Fruit fly (Drosophila melanogaster): Measurements from ENCODE around the gene Nepl8.

DNA sequence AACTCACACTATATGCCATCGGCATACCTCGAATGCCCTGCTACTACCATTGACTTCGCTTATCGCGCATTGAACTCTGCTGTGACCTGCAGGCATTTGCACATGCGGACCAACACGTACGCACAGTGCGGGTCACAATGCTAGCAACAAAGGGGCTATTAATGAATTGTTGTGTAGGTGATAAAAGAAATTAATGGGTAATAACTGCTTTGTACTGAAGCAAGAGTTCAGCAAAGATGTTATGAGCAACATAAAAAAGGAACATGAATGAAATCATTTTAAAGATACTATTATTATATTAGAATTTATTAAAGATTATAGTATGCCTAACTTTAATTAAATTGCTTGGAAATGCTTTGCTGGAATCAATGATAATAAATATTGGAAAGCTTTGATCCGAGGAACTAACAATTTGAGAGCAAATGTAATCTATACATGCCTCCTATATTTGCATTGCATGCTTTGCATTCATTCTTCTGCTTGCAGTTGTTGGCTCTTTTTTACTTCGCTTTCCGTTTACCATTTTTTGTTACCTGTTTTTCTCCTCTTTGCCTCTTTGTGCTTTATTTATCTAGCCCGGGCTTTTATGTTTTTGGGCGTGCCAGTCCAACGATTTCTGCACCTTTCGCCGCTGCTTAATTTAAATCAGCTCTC, 15.1 kb downstream of the Nepl8 start:
- TF ChIP-seq psq (optimal IDR thresholded peaks at IDR 0.05): no peak
- TF ChIP-seq h (optimal IDR thresholded peaks at IDR 0.05): no peak
- no peak for TF ChIP-seq Myc (optimal IDR thresholded peaks at IDR 0.05)
- TF ChIP-seq ttk (optimal IDR thresholded peaks at IDR 0.05): no peak
- no peak for TF ChIP-seq Sin3A (optimal IDR thresholded peaks at IDR 0.05)
- TF ChIP-seq insv (optimal IDR thresholded peaks at IDR 0.05): no peak
